Worm (Caenorhabditis elegans): Measurements from ENCODE around the gene F35G12.5.

DNA sequence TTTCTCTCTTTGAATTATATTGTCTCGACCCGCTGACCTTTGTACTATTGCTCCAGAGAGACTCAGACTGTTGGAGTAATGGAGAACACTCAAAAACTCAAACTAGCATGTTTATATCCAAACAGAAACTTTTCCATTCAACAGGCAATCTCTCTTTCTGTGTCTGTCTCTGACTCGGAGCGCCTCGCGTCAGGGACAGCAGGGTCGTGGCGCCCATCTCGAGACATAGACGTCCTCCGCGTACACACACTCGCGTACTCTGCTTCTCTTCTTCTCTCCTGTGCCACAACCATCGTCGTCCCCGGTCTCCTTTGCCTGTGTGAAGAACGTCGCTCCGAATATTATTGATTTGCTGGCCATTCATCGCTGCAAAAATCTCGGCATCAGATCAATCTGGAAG, 32.0 kb upstream of the F35G12.5 start:
- TF ChIP-seq zag-1 (tag; optimal IDR thresholded peaks at IDR 0.05) = peak; percentile 32
- no peak for TF ChIP-seq skn-1 (tag; optimal IDR thresholded peaks at IDR 0.05)
- no peak for TF ChIP-seq unc-39 (tag; optimal IDR thresholded peaks at IDR 0.05)
- peak; percentile 49 for TF ChIP-seq gmeb-1 (tag; optimal IDR thresholded peaks at IDR 0.05)
- no peak for TF ChIP-seq ceh-82 (tag; optimal IDR thresholded peaks at IDR 0.05)
- peak in 1 of 2 experiments; percentile 71 for TF ChIP-seq lsy-2 (tag; optimal IDR thresholded peaks at IDR 0.05)
- no peak for TF ChIP-seq lin-39 (tag; optimal IDR thresholded peaks at IDR 0.05)
- TF ChIP-seq nhr-11 (tag; optimal IDR thresholded peaks at IDR 0.05) = no peak

Measured in whole organism, L2 larva.